Worm (Caenorhabditis elegans): ENCODE data around the gene rps-12.

ce11 chrIII:5677790-5678189 is 1.3 kb upstream of the rps-12 start, which contains the start of gene F54E7.9:
- TF ChIP-seq snpc-4 (tag; optimal IDR thresholded peaks at IDR 0.05) (no peak), Y55F3AM.14 (GFP tag; optimal IDR thresholded peaks at IDR 0.05) (no peak), dmd-4 (tag; optimal IDR thresholded peaks at IDR 0.05) (no peak), skn-1 (tag; optimal IDR thresholded peaks at IDR 0.05) (no peak), ztf-11 (tag; optimal IDR thresholded peaks at IDR 0.05) (no peak), lin-13 (GFP tag; optimal IDR thresholded peaks at IDR 0.05) (no peak), blmp-1 (tag; optimal IDR thresholded peaks at IDR 0.05; ENCODE audit: insufficient read depth) (no peak), mdl-1 (tag; optimal IDR thresholded peaks at IDR 0.05) (no peak), nhr-6 (tag; optimal IDR thresholded peaks at IDR 0.05) (no peak), nhr-23 (tag; optimal IDR thresholded peaks at IDR 0.05) (no peak), ZK546.5 (tag; optimal IDR thresholded peaks at IDR 0.05) (no peak), nhr-237 (tag; optimal IDR thresholded peaks at IDR 0.05) (no peak), elt-3 (tag; optimal IDR thresholded peaks at IDR 0.05) (no peak)
